Worm (Caenorhabditis elegans) whole organism, L2 larva: ENCODE results near the gene pqn-13.

Experiments used
- C34F6.9 ChIP-seq: fragments of 150-350 bp; optimal IDR thresholded peaks from 2 replicates; lab custom pipeline; 2014; ENCODE audit warnings: missing biosample characterization, missing genetic modification characterization
- F13H6.1 ChIP-seq: sonication (generic microtip); optimal IDR thresholded peaks from 2 replicates; lab custom pipeline; 2016; ENCODE audit warnings: missing genetic modification characterization, missing compliant biosample characterization
- R02D3.7 ChIP-seq: fragments of 150-350 bp; optimal IDR thresholded peaks from 2 replicates; lab custom pipeline; 2014; ENCODE audit warnings: missing biosample characterization, missing genetic modification characterization
- Y55F3AM.14 ChIP-seq: fragments of 200-800 bp; sonication (Bioruptor generic); optimal IDR thresholded peaks from 2 replicates; lab custom pipeline; 2018; ENCODE audit warnings: mild to moderate bottlenecking, missing genetic modification characterization, missing compliant biosample characterization
- ZK546.5 ChIP-seq: sonication (generic microtip); optimal IDR thresholded peaks from 2 replicates; lab custom pipeline; 2017; ENCODE audit warnings: missing biosample characterization, missing genetic modification characterization
- alr-1 ChIP-seq: fragments of 150-350 bp; optimal IDR thresholded peaks from 2 replicates; lab custom pipeline; 2014; ENCODE audit warnings: missing biosample characterization, missing genetic modification characterization
- aly-2 ChIP-seq: fragments of 150-350 bp; optimal IDR thresholded peaks from 2 replicates; lab custom pipeline; 2014; ENCODE audit warnings: missing biosample characterization, missing genetic modification characterization
- ama-1 ChIP-seq: fragments of 150-350 bp; optimal IDR thresholded peaks from 2 replicates; lab custom pipeline; 2018; ENCODE audit warnings: inconsistent platforms
- blmp-1 ChIP-seq: sonication (generic microtip); optimal IDR thresholded peaks from 2 replicates; lab custom pipeline; 2017; ENCODE audit warnings: missing genetic modification characterization, mild to moderate bottlenecking, missing compliant biosample characterization, antibody characterized with exemption, moderate library complexity; ENCODE audit not compliant: insufficient read depth
- ceh-82 ChIP-seq: fragments of 150-350 bp; optimal IDR thresholded peaks from 2 replicates; lab custom pipeline; 2014; ENCODE audit warnings: missing biosample characterization, missing genetic modification characterization
- crh-2 ChIP-seq: sonication (generic microtip); optimal IDR thresholded peaks from 2 replicates; lab custom pipeline; 2017; ENCODE audit warnings: missing biosample characterization, missing genetic modification characterization
- dmd-4 ChIP-seq: sonication (generic microtip); optimal IDR thresholded peaks from 2 replicates; lab custom pipeline; 2017; ENCODE audit warnings: missing biosample characterization, missing genetic modification characterization
- elt-1 ChIP-seq: fragments of 150-350 bp; optimal IDR thresholded peaks from 2 replicates; lab custom pipeline; 2014; ENCODE audit warnings: missing biosample characterization, missing genetic modification characterization
- elt-3 ChIP-seq: sonication (generic microtip); optimal IDR thresholded peaks from 2 replicates; lab custom pipeline; 2017; ENCODE audit warnings: missing biosample characterization, missing genetic modification characterization
- fos-1 ChIP-seq: fragments of 150-350 bp; optimal IDR thresholded peaks from 2 replicates; lab custom pipeline; 2014; ENCODE audit warnings: missing biosample characterization, missing genetic modification characterization
- gmeb-1 ChIP-seq: fragments of 150-350 bp; optimal IDR thresholded peaks from 2 replicates; lab custom pipeline; 2014; ENCODE audit warnings: missing biosample characterization, missing genetic modification characterization
- lin-39 ChIP-seq: fragments of 150-350 bp; optimal IDR thresholded peaks from 2 replicates; lab custom pipeline; 2014; ENCODE audit warnings: missing biosample characterization, missing genetic modification reagents, missing genetic modification characterization
- lsy-2 ChIP-seq, 2 experiments: fragments of 150-350 bp in 1 of 2; sonication (generic microtip) in 1 of 2; optimal IDR thresholded peaks; 2 replicates each; lab custom pipeline; 2014 to 2017; ENCODE audit warnings: missing biosample characterization in 2 of 2, missing genetic modification characterization in 2 of 2
- mbf-1 ChIP-seq: sonication (generic microtip); optimal IDR thresholded peaks from 2 replicates; lab custom pipeline; 2017; ENCODE audit warnings: missing biosample characterization, missing genetic modification characterization
- mdl-1 ChIP-seq, 2 experiments: fragments of 150-350 bp in 1 of 2; sonication (generic microtip) in 1 of 2; optimal IDR thresholded peaks; 2 replicates each; lab custom pipeline; 2017; ENCODE audit warnings: missing biosample characterization in 2 of 2, missing genetic modification characterization in 2 of 2
- nhr-129 ChIP-seq: fragments of 150-350 bp; optimal IDR thresholded peaks from 2 replicates; lab custom pipeline; 2014; ENCODE audit warnings: missing biosample characterization, missing genetic modification characterization
- nhr-21 ChIP-seq: fragments of 150-350 bp; optimal IDR thresholded peaks from 2 replicates; lab custom pipeline; 2014; ENCODE audit warnings: missing biosample characterization, missing genetic modification characterization
- nhr-237 ChIP-seq: fragments of 150-350 bp; optimal IDR thresholded peaks from 2 replicates; lab custom pipeline; 2014; ENCODE audit warnings: missing biosample characterization, missing genetic modification characterization
- nhr-25 ChIP-seq: fragments of 150-350 bp; sonication (generic microtip); optimal IDR thresholded peaks from 3 replicates; lab custom pipeline; 2014; ENCODE audit warnings: missing biosample characterization, missing genetic modification characterization
- nhr-6 ChIP-seq: fragments of 150-350 bp; optimal IDR thresholded peaks from 2 replicates; lab custom pipeline; 2014; ENCODE audit warnings: missing biosample characterization, missing genetic modification characterization
- nhr-77 ChIP-seq: fragments of 150-350 bp; optimal IDR thresholded peaks from 2 replicates; lab custom pipeline; 2014; ENCODE audit warnings: missing biosample characterization, missing genetic modification characterization
- peb-1 ChIP-seq: fragments of 150-350 bp; optimal IDR thresholded peaks from 2 replicates; lab custom pipeline; 2014; ENCODE audit warnings: missing biosample characterization, missing genetic modification characterization
- skn-1 ChIP-seq: sonication (generic microtip); optimal IDR thresholded peaks from 2 replicates; lab custom pipeline; 2017; ENCODE audit warnings: missing biosample characterization, missing genetic modification characterization
- sma-3 ChIP-seq: sonication (generic microtip); optimal IDR thresholded peaks from 2 replicates; lab custom pipeline; 2016; ENCODE audit warnings: missing genetic modification reagents, missing genetic modification characterization, missing compliant biosample characterization
- snpc-4 ChIP-seq: fragments of 150-350 bp; optimal IDR thresholded peaks from 2 replicates; lab custom pipeline; 2014; ENCODE audit warnings: missing biosample characterization, missing genetic modification characterization
- unc-55 ChIP-seq: fragments of 150-350 bp; sonication (generic microtip); optimal IDR thresholded peaks from 3 replicates; lab custom pipeline; 2014; ENCODE audit warnings: missing biosample characterization, missing genetic modification reagents, missing genetic modification characterization
- unc-62 ChIP-seq: fragments of 150-350 bp; optimal IDR thresholded peaks from 2 replicates; lab custom pipeline; 2014; ENCODE audit warnings: missing biosample characterization, missing genetic modification reagents, missing genetic modification characterization
- zag-1 ChIP-seq: fragments of 150-350 bp; optimal IDR thresholded peaks from 2 replicates; lab custom pipeline; 2014; ENCODE audit warnings: missing biosample characterization, missing genetic modification characterization
- ztf-1 ChIP-seq: fragments of 200-800 bp; sonication (Bioruptor generic); conservative IDR thresholded peaks from 2 replicates; pipeline ENCODE4 v1.3.6; 2022; ENCODE audit warnings: missing genetic modification characterization, missing compliant biosample characterization
- ztf-11 ChIP-seq: sonication (generic microtip); optimal IDR thresholded peaks from 2 replicates; lab custom pipeline; 2017; ENCODE audit warnings: missing biosample characterization, missing genetic modification characterization
- ztf-4 ChIP-seq: fragments of 150-350 bp; optimal IDR thresholded peaks from 2 replicates; lab custom pipeline; 2014; ENCODE audit warnings: missing biosample characterization, missing genetic modification characterization

The pqn-13 gene

ce11 chrV:5676011-5676410 lies at the start of gene pqn-13:
Gene pqn-13, minus strand, starts transcription at chrV:5676111.
- TF ChIP-seq C34F6.9 (tag; lab: Kevin White, UChicago): no peak
- no peak for TF ChIP-seq nhr-25
- no peak for TF ChIP-seq ama-1 (lab: Kevin White, UChicago)
- TF ChIP-seq F13H6.1 (tag; lab: Kevin White, UChicago): no peak
- no peak for TF ChIP-seq blmp-1 (tag; lab: Kevin White, UChicago)
- no peak for TF ChIP-seq zag-1 (tag; lab: Kevin White, UChicago)
- TF ChIP-seq elt-3: no peak
- TF ChIP-seq nhr-237 (tag; lab: Kevin White, UChicago): no peak
- no peak for TF ChIP-seq nhr-21
- no peak for TF ChIP-seq crh-2

- TF ChIP-seq blmp-1 (tag; lab: Kevin White, UChicago): no peak
- TF ChIP-seq nhr-25: no peak
- TF ChIP-seq ztf-4 (tag; lab: Kevin White, UChicago): no peak
- TF ChIP-seq Y55F3AM.14: no peak
- TF ChIP-seq C34F6.9 (tag; lab: Kevin White, UChicago): no peak
- TF ChIP-seq R02D3.7 (tag; lab: Kevin White, UChicago): no peak
- TF ChIP-seq lin-39 (tag; lab: Kevin White, UChicago): no peak
Measured at ce11 chrV:5724395-5724794, 48.5 kb upstream of the pqn-13 start.

ce11 chrV:5722093-5722492 lies 46.2 kb upstream of the pqn-13 start:
- TF ChIP-seq nhr-129 (tag; lab: Kevin White, UChicago) (no peak), nhr-77 (tag; lab: Kevin White, UChicago) (no peak), blmp-1 (tag; lab: Kevin White, UChicago) (no peak), dmd-4 (tag; lab: Kevin White, UChicago) (no peak), Y55F3AM.14 (no peak), skn-1 (no peak), ztf-11 (tag; lab: Kevin White, UChicago) (no peak), unc-55 (GFP tag; lab: Kevin White, UChicago) (no peak), lin-39 (tag; lab: Kevin White, UChicago) (no peak), ceh-82 (no peak), elt-1 (tag; lab: Kevin White, UChicago) (no peak), nhr-6 (tag; lab: Kevin White, UChicago) (no peak), aly-2 (tag; lab: Kevin White, UChicago) (no peak)

ce11 chrV:5717237-5717935 lies 41.5 kb upstream of the pqn-13 start, which contains the start of gene rga-3:
Gene rga-3, plus strand, starts transcription at chrV:5717885.
- TF ChIP-seq ztf-11 (tag; lab: Kevin White, UChicago) (no peak), peb-1 (tag; lab: Kevin White, UChicago) (no peak), nhr-237 (tag; lab: Kevin White, UChicago) (no peak)

ce11 chrV:5716508-5716907 lies 40.6 kb upstream of the pqn-13 start, which contains the start of gene K09H11.9:
Gene K09H11.9, minus strand, starts transcription at chrV:5716608.
- TF ChIP-seq nhr-21 (no peak), lsy-2 (tag; optimal IDR thresholded peaks at IDR 0.05; lab: Kevin White, UChicago) (no peak), sma-3 (GFP tag; lab: Kevin White, UChicago) (no peak), mdl-1 (tag; optimal IDR thresholded peaks at IDR 0.05; lab: Kevin White, UChicago) (no peak), ama-1 (lab: Kevin White, UChicago) (no peak), mbf-1 (tag; lab: Kevin White, UChicago) (no peak), ZK546.5 (tag; lab: Kevin White, UChicago) (no peak), nhr-25 (no peak)

- TF ChIP-seq nhr-25: no peak
- TF ChIP-seq unc-62 (GFP tag; lab: Kevin White, UChicago): no peak
- no peak for TF ChIP-seq gmeb-1 (tag; lab: Kevin White, UChicago)
- no peak for TF ChIP-seq fos-1 (tag; lab: Kevin White, UChicago)
- no peak for TF ChIP-seq lin-39 (tag; lab: Kevin White, UChicago)
- no peak for TF ChIP-seq ceh-82
- no peak for TF ChIP-seq alr-1 (tag; lab: Kevin White, UChicago)
- no peak for TF ChIP-seq ztf-1 (GFP tag; lab: Robert Waterston, UW)
- no peak for TF ChIP-seq elt-3
- no peak for TF ChIP-seq snpc-4 (tag; lab: Kevin White, UChicago)
Measured at ce11 chrV:5713510-5713909, 37.6 kb upstream of the pqn-13 start.
